Worm (Caenorhabditis elegans): Measurements from ENCODE around the gene cest-5.2.
A peak's percentile ranks its signal among the peaks of the same experiment; 100 is the strongest.

- TF ChIP-seq zag-1 (tag; optimal IDR thresholded peaks at IDR 0.05), result no peak
- TF ChIP-seq nhr-76 (tag; optimal IDR thresholded peaks at IDR 0.05), result no peak
- TF ChIP-seq unc-62 (GFP tag; optimal IDR thresholded peaks at IDR 0.05), result no peak
- TF ChIP-seq fkh-10 (GFP tag; optimal IDR thresholded peaks at IDR 0.05), result no peak
- no peak for TF ChIP-seq nhr-77 (tag; optimal IDR thresholded peaks at IDR 0.05)
- peak; percentile 40 for TF ChIP-seq vab-15 (tag; optimal IDR thresholded peaks at IDR 0.05)
- TF ChIP-seq lin-15B (tag; optimal IDR thresholded peaks at IDR 0.05), result no peak
- peak; percentile 77 for TF ChIP-seq lin-13 (GFP tag; optimal IDR thresholded peaks at IDR 0.05)
- no peak for TF ChIP-seq aly-2 (tag; optimal IDR thresholded peaks at IDR 0.05)
- TF ChIP-seq nhr-28 (tag; optimal IDR thresholded peaks at IDR 0.05), result no peak
- TF ChIP-seq ztf-11 (tag; optimal IDR thresholded peaks at IDR 0.05), result peak in 1 of 2 experiments; percentile 75
- TF ChIP-seq elt-2 (tag; optimal IDR thresholded peaks at IDR 0.05), result no peak
- TF ChIP-seq ama-1 (optimal IDR thresholded peaks at IDR 0.05), result no peak
- peak; percentile 1 for TF ChIP-seq fos-1 (tag; optimal IDR thresholded peaks at IDR 0.05)
Measured at ce11 chrIV:6645867-6646655, 18.3 kb upstream of the cest-5.2 start, which contains the start of gene hil-7.

Measured in whole organism, L1 larva.